Fruit fly (Drosophila melanogaster): ENCODE data around the gene kmg.

kmg gene

dm6 chr2L:13203437-13204137 is 43.3 kb downstream of the kmg start, which contains the start of gene Pect (continued):
- no peak for TF ChIP-seq sqz (GFP tag; optimal IDR thresholded peaks at IDR 0.05)
- no peak for TF ChIP-seq CG10654 (GFP tag; optimal IDR thresholded peaks at IDR 0.05)
- TF ChIP-seq Tbp (GFP tag; optimal IDR thresholded peaks at IDR 0.05), result no peak
- TF ChIP-seq dan (GFP tag; IDR thresholded peaks at IDR 0.05), result no peak
- TF ChIP-seq CoRest (tag; optimal IDR thresholded peaks at IDR 0.05), result peak; percentile 58
- no peak for TF ChIP-seq CG3838 (GFP tag; optimal IDR thresholded peaks at IDR 0.05)
- no peak for TF ChIP-seq CG32767 (GFP tag; IDR thresholded peaks at IDR 0.05)
- peak; percentile 49 for TF ChIP-seq bbx (GFP tag; IDR thresholded peaks at IDR 0.05; ENCODE audit: partially characterized antibody)
- no peak for TF ChIP-seq Ada2b (GFP tag; IDR thresholded peaks at IDR 0.05)
- peak; percentile 98 for TF ChIP-seq ewg (GFP tag; optimal IDR thresholded peaks at IDR 0.05)
- TF ChIP-seq CG30403 (GFP tag; optimal IDR thresholded peaks at IDR 0.05), result peak; percentile 26
- TF ChIP-seq CG14965 (GFP tag; optimal IDR thresholded peaks at IDR 0.05; ENCODE audit: borderline replicate concordance), result no peak
- no peak for TF ChIP-seq CG1792 (GFP tag; optimal IDR thresholded peaks at IDR 0.05)
- no peak for TF ChIP-seq cg (GFP tag; optimal IDR thresholded peaks at IDR 0.05)
- TF ChIP-seq zen (tag; optimal IDR thresholded peaks at IDR 0.05), result no peak
- no peak for TF ChIP-seq CG15696 (tag; optimal IDR thresholded peaks at IDR 0.05)
- TF ChIP-seq CG9817 (tag; optimal IDR thresholded peaks at IDR 0.05), result peak; percentile 16
- TF ChIP-seq kah (GFP tag; optimal IDR thresholded peaks at IDR 0.05), result no peak
- no peak; the same call in 1 of the 2 replicates for TF ChIP-seq nerfin-2 (GFP tag; IDR thresholded peaks at IDR 0.05; ENCODE audit: partially characterized antibody)
- no peak for TF ChIP-seq prd (optimal IDR thresholded peaks at IDR 0.05)
- TF ChIP-seq prd (GFP tag; IDR thresholded peaks at IDR 0.05), result no peak
- TF ChIP-seq CG7357 (GFP tag; IDR thresholded peaks at IDR 0.05), result no peak
- TF ChIP-seq CG18619 (GFP tag; optimal IDR thresholded peaks at IDR 0.05), result no peak
- no peak for TF ChIP-seq aop (GFP tag; IDR thresholded peaks at IDR 0.05)
- no peak for TF ChIP-seq oc (tag; optimal IDR thresholded peaks at IDR 0.05)
- peak; percentile 83 for TF ChIP-seq BEAF-32 (GFP tag; optimal IDR thresholded peaks at IDR 0.05)
- TF ChIP-seq lola (GFP tag; optimal IDR thresholded peaks at IDR 0.05), result peak in 1 of 3 experiments; percentile 26
- TF ChIP-seq CG6765 (GFP tag; optimal IDR thresholded peaks at IDR 0.05), result peak; percentile 9
- TF ChIP-seq CG6683 (GFP tag; optimal IDR thresholded peaks at IDR 0.05), result no peak
- TF ChIP-seq NK7.1 (GFP tag; optimal IDR thresholded peaks at IDR 0.05), result no peak
- no peak for TF ChIP-seq org-1 (GFP tag; optimal IDR thresholded peaks at IDR 0.05)
- no peak for TF ChIP-seq CG1647 (GFP tag; optimal IDR thresholded peaks at IDR 0.05)
- TF ChIP-seq CG15514 (GFP tag; optimal IDR thresholded peaks at IDR 0.05), result peak; percentile 98
- no peak for TF ChIP-seq CG16815 (GFP tag; optimal IDR thresholded peaks at IDR 0.05)
- TF ChIP-seq CG8478 (optimal IDR thresholded peaks at IDR 0.05), result no peak
- TF ChIP-seq ash1 (GFP tag; optimal IDR thresholded peaks at IDR 0.05), result no peak
- no peak for TF ChIP-seq CG13624 (GFP tag; optimal IDR thresholded peaks at IDR 0.05)
- no peak for TF ChIP-seq CG6654 (GFP tag; optimal IDR thresholded peaks at IDR 0.05)
- no peak; the same call in 1 of the 2 replicates for TF ChIP-seq tna (GFP tag; IDR thresholded peaks at IDR 0.05; ENCODE audit: partially characterized antibody)
- peak; percentile 62 for TF ChIP-seq HmgZ (tag; optimal IDR thresholded peaks at IDR 0.05)
- no peak for TF ChIP-seq sr (GFP tag; IDR thresholded peaks at IDR 0.05)
- TF ChIP-seq Mad (GFP tag; optimal IDR thresholded peaks at IDR 0.05), result no peak
- no peak for TF ChIP-seq fd102C (GFP tag; optimal IDR thresholded peaks at IDR 0.05)
- no peak for TF ChIP-seq lilli (GFP tag; optimal IDR thresholded peaks at IDR 0.05)
- no peak for TF ChIP-seq en (GFP tag; optimal IDR thresholded peaks at IDR 0.05)
- no peak for TF ChIP-seq CG1233 (GFP tag; optimal IDR thresholded peaks at IDR 0.05)
- no peak for TF ChIP-seq Camta (GFP tag; optimal IDR thresholded peaks at IDR 0.05)
- TF ChIP-seq Gsc (GFP tag; IDR thresholded peaks at IDR 0.05), result no peak
- TF ChIP-seq twi (tag; optimal IDR thresholded peaks at IDR 0.05), result no peak
- TF ChIP-seq ind (GFP tag; optimal IDR thresholded peaks at IDR 0.05), result no peak

Data from whole organism, embryonic.